Worm (Caenorhabditis elegans) whole organism, early embryonic: Measurements from ENCODE around the gene F19B10.5.

ENCODE experiments used
- B0310.2 ChIP-seq: sonication (generic microtip); optimal IDR thresholded peaks from 2 replicates; lab custom pipeline; 2016; ENCODE audit warnings: mild to moderate bottlenecking, missing genetic modification characterization, missing compliant biosample characterization
- aly-1 ChIP-seq: sonication (generic microtip); optimal IDR thresholded peaks from 2 replicates; lab custom pipeline; 2016; ENCODE audit warnings: missing genetic modification characterization, missing compliant biosample characterization
- ama-1 ChIP-seq: fragments of 150-350 bp; optimal IDR thresholded peaks from 2 replicates; lab custom pipeline; 2014
- flt-1 ChIP-seq: fragments of 200-800 bp; sonication (Bioruptor generic); IDR thresholded peaks from 2 replicates; pipeline ENCODE4 v1.3.6; 2022; ENCODE audit warnings: missing genetic modification characterization, missing compliant biosample characterization
- hmbx-1 ChIP-seq: sonication (generic microtip); optimal IDR thresholded peaks from 2 replicates; lab custom pipeline; 2016; ENCODE audit warnings: mild to moderate bottlenecking, missing genetic modification characterization, missing compliant biosample characterization
- hnd-1 ChIP-seq: sonication (generic microtip); optimal IDR thresholded peaks from 2 replicates; lab custom pipeline; 2016; ENCODE audit warnings: missing genetic modification characterization, missing compliant biosample characterization
- tbx-37 ChIP-seq: fragments of 200-800 bp; sonication (Bioruptor generic); conservative IDR thresholded peaks from 2 replicates; pipeline ENCODE4 v1.3.6; 2022; ENCODE audit warnings: missing genetic modification reagents, missing genetic modification characterization, missing compliant biosample characterization
- tra-4 ChIP-seq: sonication (generic microtip); optimal IDR thresholded peaks from 2 replicates; lab custom pipeline; 2017; ENCODE audit warnings: missing genetic modification characterization, missing compliant biosample characterization

DNA sequence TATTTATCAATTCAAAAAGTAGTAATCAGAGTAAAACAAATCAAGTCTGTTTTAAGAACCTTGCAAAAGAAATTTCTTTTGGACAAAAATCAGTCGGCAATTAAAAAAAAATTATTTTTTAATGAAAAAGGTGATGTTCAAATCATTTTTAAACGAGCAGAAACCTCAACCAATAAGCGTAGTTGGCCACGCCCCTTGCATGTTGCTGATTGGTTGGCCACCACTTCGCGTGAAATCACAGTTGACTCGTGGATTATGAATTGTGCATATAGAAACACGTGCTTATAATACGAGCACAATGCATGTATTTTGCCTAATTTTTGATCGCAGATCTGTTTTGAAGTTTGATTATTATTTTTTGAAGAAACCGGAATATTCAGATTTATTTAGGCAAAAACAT is 9.7 kb downstream of the F19B10.5 start:
- TF ChIP-seq hnd-1: no peak
- no peak for TF ChIP-seq ama-1 (lab: Kevin White, UChicago)
- no peak for TF ChIP-seq hmbx-1 (tag; lab: Kevin White, UChicago)
- TF ChIP-seq tbx-37: no peak
- TF ChIP-seq tra-4 (tag; lab: Kevin White, UChicago): no peak
- no peak for TF ChIP-seq B0310.2 (tag; lab: Kevin White, UChicago)
- TF ChIP-seq aly-1 (tag; lab: Kevin White, UChicago): no peak
- no peak for TF ChIP-seq flt-1 (GFP tag; lab: Robert Waterston, UW)
